Worm (Caenorhabditis elegans) whole organism, midembryonic: ENCODE data around the gene haf-7.

Experiments used
- T22C8.4 ChIP-seq: fragments of 200-800 bp; sonication (Bioruptor generic); IDR thresholded peaks from 2 replicates; pipeline ENCODE4 v1.3.6; 2022; ENCODE audit warnings: missing genetic modification characterization, missing compliant biosample characterization
- cog-1 ChIP-seq: sonication (generic microtip); optimal IDR thresholded peaks from 2 replicates; lab custom pipeline; 2016; ENCODE audit warnings: missing genetic modification characterization, missing compliant biosample characterization
- flt-1 ChIP-seq: fragments of 200-800 bp; sonication (Bioruptor generic); IDR thresholded peaks from 2 replicates; pipeline ENCODE4 v1.3.6; 2022; ENCODE audit warnings: missing genetic modification characterization, missing compliant biosample characterization
- klf-2 ChIP-seq: fragments of 200-800 bp; sonication (Bioruptor generic); conservative IDR thresholded peaks from 2 replicates; pipeline ENCODE4 v1.3.6; 2022; ENCODE audit warnings: missing genetic modification reagents, missing genetic modification characterization, missing compliant biosample characterization
- ref-1 ChIP-seq: fragments of 200-800 bp; sonication (Bioruptor generic); conservative IDR thresholded peaks from 2 replicates; pipeline ENCODE4 v1.3.6; 2022; ENCODE audit warnings: missing genetic modification reagents, missing genetic modification characterization, missing compliant biosample characterization
- tab-1 ChIP-seq: fragments of 200-800 bp; sonication (Bioruptor generic); IDR thresholded peaks from 2 replicates; pipeline ENCODE4 v1.3.6; 2022; ENCODE audit warnings: missing genetic modification characterization, missing compliant biosample characterization
- ztf-23 ChIP-seq: fragments of 200-800 bp; sonication (Bioruptor generic); IDR thresholded peaks from 2 replicates; pipeline ENCODE4 v1.3.6; 2022; ENCODE audit warnings: missing genetic modification reagents, missing genetic modification characterization, missing compliant biosample characterization
- ztf-29 ChIP-seq: fragments of 200-800 bp; sonication (Bioruptor generic); IDR thresholded peaks from 2 replicates; pipeline ENCODE4 v1.3.6; 2022; ENCODE audit warnings: missing genetic modification reagents, missing genetic modification characterization, missing compliant biosample characterization

- TF ChIP-seq flt-1 (GFP tag; lab: Robert Waterston, UW) (no peak), ref-1 (GFP tag; lab: Robert Waterston, UW) (no peak), T22C8.4 (GFP tag; lab: Robert Waterston, UW) (no peak), cog-1 (no peak), klf-2 (no peak), ztf-29 (GFP tag; lab: Robert Waterston, UW) (no peak), tab-1 (GFP tag; lab: Robert Waterston, UW) (no peak), ztf-23 (GFP tag; lab: Robert Waterston, UW) (no peak)
Observed at ce11 chrV:14806204-14806737, 33.2 kb downstream of the haf-7 start.
